Fruit fly (Drosophila melanogaster) S2 (cell line): ENCODE data around the gene RnrL.

Source experiments
- CG8478 ChIP-seq: fragments of >200 bp; optimal IDR thresholded peaks from 2 replicates; lab custom pipeline; 2018
- CTCF ChIP-seq, 2 experiments: fragments of >200 bp; optimal IDR thresholded peaks; 2 replicates each; lab custom pipeline; 2018

DNA sequence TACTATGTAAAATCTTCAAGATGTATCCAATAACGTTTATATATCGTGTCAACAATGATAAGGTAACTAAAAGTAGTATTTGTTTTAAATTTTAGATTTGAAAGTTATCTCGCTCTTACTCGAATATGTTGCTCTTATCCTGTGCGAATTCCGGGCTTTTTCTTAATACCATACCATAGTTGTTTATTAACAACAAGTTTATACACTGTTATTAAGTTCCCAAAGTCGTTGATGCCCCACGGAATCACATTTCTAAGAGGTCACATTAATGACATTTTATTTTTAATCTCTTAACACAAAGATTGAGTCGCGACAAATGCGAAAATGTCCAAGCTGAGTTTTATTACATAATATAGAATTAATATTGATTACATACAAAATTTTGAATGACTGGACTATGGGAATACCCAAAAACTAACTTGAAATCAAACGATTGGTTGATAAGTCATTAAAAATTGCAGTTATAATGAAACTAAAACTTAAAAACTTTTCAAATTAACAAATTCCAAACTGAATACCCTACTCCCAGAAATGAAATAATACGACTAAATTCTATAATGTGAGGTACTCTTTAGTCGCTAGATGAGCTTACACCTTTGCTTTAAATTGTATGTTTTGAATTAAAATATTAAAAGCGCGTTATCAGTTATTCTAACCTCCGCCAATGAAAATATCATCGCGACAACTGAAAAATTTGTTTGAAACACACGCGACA, 4.8 kb downstream of the RnrL start, which contains the start of gene CG5381:
- no peak for TF ChIP-seq CG8478 (lab: Kevin White, UChicago)
- TF ChIP-seq CTCF (optimal IDR thresholded peaks at IDR 0.05; lab: Kevin White, UChicago) = no peak
